Fruit fly (Drosophila melanogaster) whole organism, embryonic: Measurements from ENCODE around the gene Cdk7.

Experiments used
- CG10431 ChIP-seq: fragments of 200-800 bp; sonication (Bioruptor generic); optimal IDR thresholded peaks from 3 replicates; lab custom pipeline; 2018; ENCODE audit warnings: missing biosample characterization, mild to moderate bottlenecking, missing genetic modification characterization
- CG10462 ChIP-seq: fragments of 200-800 bp; sonication (Bioruptor generic); optimal IDR thresholded peaks from 2 replicates; lab custom pipeline; 2016; ENCODE audit warnings: missing biosample characterization, missing genetic modification characterization
- CG11085 ChIP-seq: fragments of 200-800 bp; sonication (Bioruptor generic); IDR thresholded peaks from 2 replicates; pipeline ENCODE4 v1.3.6; 2022; ENCODE audit warnings: missing biosample characterization, missing genetic modification characterization
- CG14441 ChIP-seq: fragments of 200-800 bp; sonication (Bioruptor generic); IDR thresholded peaks from 2 replicates; pipeline ENCODE4 v1.3.6; 2022; ENCODE audit warnings: missing biosample characterization, missing genetic modification characterization
- CG17385 ChIP-seq: fragments of 200-800 bp; sonication (Bioruptor generic); optimal IDR thresholded peaks from 3 replicates; lab custom pipeline; 2018; ENCODE audit warnings: missing biosample characterization, mild to moderate bottlenecking, missing genetic modification characterization
- CG2199 ChIP-seq: fragments of 200-800 bp; sonication (Bioruptor generic); IDR thresholded peaks from 3 replicates; pipeline ENCODE4 v1.3.6; 2022; ENCODE audit warnings: missing biosample characterization, missing genetic modification characterization
- CG2202 ChIP-seq: fragments of 200-800 bp; sonication (Bioruptor generic); optimal IDR thresholded peaks from 2 replicates; lab custom pipeline; 2018; ENCODE audit warnings: missing biosample characterization, mild to moderate bottlenecking, missing genetic modification characterization
- CG30431 ChIP-seq: fragments of 200-800 bp; sonication (Bioruptor generic); optimal IDR thresholded peaks from 2 replicates; lab custom pipeline; 2017; ENCODE audit warnings: missing biosample characterization, missing genetic modification characterization
- CG33213 ChIP-seq: fragments of 200-800 bp; sonication (Bioruptor generic); optimal IDR thresholded peaks from 3 replicates; lab custom pipeline; 2016; ENCODE audit warnings: missing biosample characterization, missing genetic modification characterization
- CG34376 ChIP-seq: fragments of 200-800 bp; sonication (Bioruptor generic); optimal IDR thresholded peaks from 2 replicates; lab custom pipeline; 2018; ENCODE audit warnings: missing biosample characterization, mild to moderate bottlenecking, missing genetic modification characterization
- CG5953 ChIP-seq: fragments of 200-800 bp; sonication (Bioruptor generic); IDR thresholded peaks from 2 replicates; pipeline ENCODE4 v1.3.6; 2022; ENCODE audit warnings: missing biosample characterization, missing genetic modification characterization
- CG7357 ChIP-seq: fragments of 200-800 bp; sonication (Bioruptor generic); IDR thresholded peaks from 3 replicates; pipeline ENCODE4 v1.3.6; 2022; ENCODE audit warnings: missing biosample characterization, missing genetic modification characterization
- CG8478 ChIP-seq: fragments of >200 bp; optimal IDR thresholded peaks from 2 replicates; lab custom pipeline; 2018
- CTCF ChIP-seq: fragments of 200-800 bp; sonication (Bioruptor generic); optimal IDR thresholded peaks from 2 replicates; lab custom pipeline; 2017; ENCODE audit warnings: missing biosample characterization, mild to moderate bottlenecking, missing genetic modification characterization, moderate library complexity
- CrebB ChIP-seq: fragments of 200-800 bp; sonication (Bioruptor generic); optimal IDR thresholded peaks from 3 replicates; lab custom pipeline; 2018; ENCODE audit warnings: missing biosample characterization, mild to moderate bottlenecking, missing genetic modification characterization
- Dad ChIP-seq: fragments of 200-800 bp; sonication (Bioruptor generic); optimal IDR thresholded peaks from 3 replicates; lab custom pipeline; 2016; ENCODE audit warnings: missing biosample characterization, missing genetic modification characterization
- Doc2 ChIP-seq: fragments of 200-800 bp; sonication (Bioruptor generic); IDR thresholded peaks from 2 replicates; pipeline ENCODE4 v1.3.6; 2022; ENCODE audit warnings: missing biosample characterization, missing genetic modification characterization
- Fer3 ChIP-seq: fragments of 200-800 bp; sonication (Bioruptor generic); optimal IDR thresholded peaks from 2 replicates; lab custom pipeline; 2018; ENCODE audit warnings: missing biosample characterization, mild to moderate bottlenecking, missing genetic modification characterization, moderate library complexity
- HLH54F ChIP-seq: fragments of 200-800 bp; sonication (Bioruptor generic); optimal IDR thresholded peaks from 3 replicates; lab custom pipeline; 2016; ENCODE audit warnings: missing biosample characterization, missing genetic modification characterization
- Jarid2 ChIP-seq: fragments of 200-800 bp; sonication (Bioruptor generic); optimal IDR thresholded peaks from 3 replicates; lab custom pipeline; 2017; ENCODE audit warnings: mild to moderate bottlenecking, missing biosample characterization, missing genetic modification reagents, missing genetic modification characterization
- Lpt ChIP-seq: fragments of >200 bp; optimal IDR thresholded peaks from 2 replicates; lab custom pipeline; 2018; ENCODE audit warnings: missing biosample characterization, missing genetic modification characterization
- MESR4 ChIP-seq: fragments of 200-800 bp; sonication (Bioruptor generic); optimal IDR thresholded peaks from 2 replicates; lab custom pipeline; 2018; ENCODE audit warnings: missing biosample characterization, mild to moderate bottlenecking, missing genetic modification characterization, moderate library complexity
- Mad ChIP-seq: fragments of 200-800 bp; sonication (Bioruptor generic); optimal IDR thresholded peaks from 2 replicates; lab custom pipeline; 2016; ENCODE audit warnings: missing biosample characterization, missing genetic modification characterization
- Myb ChIP-seq: fragments of 200-800 bp; sonication (Bioruptor generic); optimal IDR thresholded peaks from 2 replicates; lab custom pipeline; 2016; ENCODE audit warnings: missing biosample characterization, missing genetic modification characterization
- NC2α ChIP-seq: fragments of 200-800 bp; sonication (Bioruptor generic); optimal IDR thresholded peaks from 2 replicates; lab custom pipeline; 2016; ENCODE audit warnings: missing biosample characterization, missing genetic modification characterization
- NC2β ChIP-seq: fragments of 200-800 bp; sonication (Bioruptor generic); optimal IDR thresholded peaks from 2 replicates; lab custom pipeline; 2016; ENCODE audit warnings: missing biosample characterization, missing genetic modification characterization
- Nf-YA ChIP-seq: fragments of 200-800 bp; sonication (Bioruptor generic); IDR thresholded peaks from 2 replicates; pipeline ENCODE4 v1.3.6; 2022; ENCODE audit warnings: missing biosample characterization, missing genetic modification characterization
- Nf-YC ChIP-seq: fragments of 200-800 bp; optimal IDR thresholded peaks from 3 replicates; lab custom pipeline; 2019; ENCODE audit warnings: missing biosample characterization, mild to moderate bottlenecking, missing genetic modification characterization, moderate library complexity
- Rfx ChIP-seq: fragments of 200-800 bp; sonication (Bioruptor generic); IDR thresholded peaks from 2 replicates; pipeline ENCODE4 v1.3.6; 2022; ENCODE audit warnings: missing biosample characterization, missing genetic modification characterization
- Stat92E ChIP-seq, 3 experiments: fragments of >200 bp in 2 of 3; fragments of 200-800 bp in 1 of 3; sonication (Bioruptor generic) in 1 of 3; optimal IDR thresholded peaks; 2 replicates each; lab custom pipeline; 2017 to 2019; ENCODE audit warnings: missing biosample characterization in 3 of 3, missing genetic modification characterization in 3 of 3, mild to moderate bottlenecking in 1 of 3, moderate library complexity in 1 of 3
- Taf1 ChIP-seq: fragments of 200-800 bp; sonication (Bioruptor generic); IDR thresholded peaks from 2 replicates; pipeline ENCODE4 v1.3.6; 2022; ENCODE audit warnings: missing biosample characterization, missing genetic modification characterization
- ash1 ChIP-seq: fragments of 200-800 bp; sonication (Bioruptor generic); optimal IDR thresholded peaks from 2 replicates; lab custom pipeline; 2018; ENCODE audit warnings: missing biosample characterization, mild to moderate bottlenecking, missing genetic modification characterization
- bbx ChIP-seq: fragments of 200-800 bp; sonication (Bioruptor generic); IDR thresholded peaks from 2 replicates; pipeline ENCODE4 v1.3.6; 2022; ENCODE audit warnings: missing biosample characterization, missing genetic modification characterization; ENCODE audit not compliant: partially characterized antibody
- crp ChIP-seq, 2 experiments: fragments of 200-800 bp; sonication (Bioruptor generic); optimal IDR thresholded peaks; 2 replicates in 1 of 2; 3 replicates in 1 of 2; lab custom pipeline; 2017; ENCODE audit warnings: missing biosample characterization in 2 of 2, missing genetic modification characterization in 2 of 2, mild to moderate bottlenecking in 1 of 2, moderate library complexity in 1 of 2
- dmrt99B ChIP-seq: fragments of 200-800 bp; sonication (Bioruptor generic); optimal IDR thresholded peaks from 2 replicates; lab custom pipeline; 2018; ENCODE audit warnings: missing biosample characterization, mild to moderate bottlenecking, missing genetic modification characterization, moderate library complexity
- dpn ChIP-seq, 2 experiments: fragments of 200-800 bp; sonication (Bioruptor generic); optimal IDR thresholded peaks; 3 replicates each; lab custom pipeline; 2016; ENCODE audit warnings: missing biosample characterization in 2 of 2, missing genetic modification characterization in 2 of 2
- ftz-f1 ChIP-seq: fragments of 200-800 bp; sonication (Bioruptor generic); optimal IDR thresholded peaks from 2 replicates; lab custom pipeline; 2016; ENCODE audit warnings: missing biosample characterization, missing genetic modification characterization
- grn ChIP-seq: fragments of 200-800 bp; sonication (Bioruptor generic); optimal IDR thresholded peaks from 3 replicates; lab custom pipeline; 2017; ENCODE audit warnings: missing biosample characterization, missing genetic modification characterization
- gt ChIP-seq: fragments of 200-800 bp; sonication (Bioruptor generic); IDR thresholded peaks from 2 replicates; pipeline ENCODE4 v1.3.6; 2022; ENCODE audit warnings: missing biosample characterization, missing genetic modification characterization
- kay ChIP-seq: fragments of 200-800 bp; sonication (Bioruptor generic); optimal IDR thresholded peaks from 2 replicates; lab custom pipeline; 2016; ENCODE audit warnings: missing biosample characterization, missing genetic modification characterization
- knrl ChIP-seq: fragments of 200-800 bp; sonication (Bioruptor generic); IDR thresholded peaks from 3 replicates; pipeline ENCODE4 v1.3.6; 2022; ENCODE audit warnings: missing biosample characterization, missing genetic modification characterization; ENCODE audit not compliant: partially characterized antibody
- lbe ChIP-seq: fragments of 200-800 bp; sonication (Bioruptor generic); optimal IDR thresholded peaks from 2 replicates; lab custom pipeline; 2016; ENCODE audit warnings: missing biosample characterization, mild to moderate bottlenecking, missing genetic modification characterization
- luna ChIP-seq: fragments of 200-800 bp; sonication (Bioruptor generic); optimal IDR thresholded peaks from 2 replicates; lab custom pipeline; 2016; ENCODE audit warnings: missing biosample characterization, missing genetic modification characterization
- mam ChIP-seq: fragments of 200-800 bp; sonication (Bioruptor generic); optimal IDR thresholded peaks from 3 replicates; lab custom pipeline; 2016; ENCODE audit warnings: missing biosample characterization, missing genetic modification characterization
- pzg ChIP-seq: fragments of 200-800 bp; sonication (Bioruptor generic); optimal IDR thresholded peaks from 3 replicates; lab custom pipeline; 2018; ENCODE audit warnings: missing biosample characterization, mild to moderate bottlenecking, missing genetic modification characterization, moderate library complexity
- slp2 ChIP-seq: fragments of 200-800 bp; sonication (Bioruptor generic); optimal IDR thresholded peaks from 2 replicates; lab custom pipeline; 2016; ENCODE audit warnings: missing biosample characterization, missing genetic modification characterization
- sna ChIP-seq: fragments of 200-800 bp; sonication (Bioruptor generic); IDR thresholded peaks from 2 replicates; pipeline ENCODE4 v1.3.6; 2022; ENCODE audit warnings: missing biosample characterization, missing genetic modification characterization; ENCODE audit not compliant: partially characterized antibody
- tll ChIP-seq, 2 experiments: fragments of 200-800 bp in 1 of 2; fragments of >200 bp in 1 of 2; sonication (Bioruptor generic) in 1 of 2; optimal IDR thresholded peaks; 2 replicates each; lab custom pipeline; 2017 to 2019; ENCODE audit warnings: missing biosample characterization in 2 of 2, missing genetic modification characterization in 2 of 2, mild to moderate bottlenecking in 1 of 2, moderate library complexity in 1 of 2
- trh ChIP-seq: fragments of 200-800 bp; sonication (Bioruptor generic); optimal IDR thresholded peaks from 2 replicates; lab custom pipeline; 2016; ENCODE audit warnings: missing biosample characterization, missing genetic modification characterization
- unc-4 ChIP-seq: fragments of 200-800 bp; sonication (Bioruptor generic); IDR thresholded peaks from 2 replicates; pipeline ENCODE4 v1.3.6; 2022; ENCODE audit warnings: missing biosample characterization, missing genetic modification characterization; ENCODE audit not compliant: partially characterized antibody
- vvl ChIP-seq: fragments of 200-800 bp; sonication (Bioruptor generic); IDR thresholded peaks from 2 replicates; pipeline ENCODE4 v1.3.6; 2022; ENCODE audit warnings: missing biosample characterization, missing genetic modification characterization
- wek ChIP-seq: fragments of 200-800 bp; sonication (Bioruptor generic); optimal IDR thresholded peaks from 3 replicates; lab custom pipeline; 2018; ENCODE audit warnings: missing biosample characterization, mild to moderate bottlenecking, missing genetic modification characterization, moderate library complexity

The Cdk7 gene

DNA sequence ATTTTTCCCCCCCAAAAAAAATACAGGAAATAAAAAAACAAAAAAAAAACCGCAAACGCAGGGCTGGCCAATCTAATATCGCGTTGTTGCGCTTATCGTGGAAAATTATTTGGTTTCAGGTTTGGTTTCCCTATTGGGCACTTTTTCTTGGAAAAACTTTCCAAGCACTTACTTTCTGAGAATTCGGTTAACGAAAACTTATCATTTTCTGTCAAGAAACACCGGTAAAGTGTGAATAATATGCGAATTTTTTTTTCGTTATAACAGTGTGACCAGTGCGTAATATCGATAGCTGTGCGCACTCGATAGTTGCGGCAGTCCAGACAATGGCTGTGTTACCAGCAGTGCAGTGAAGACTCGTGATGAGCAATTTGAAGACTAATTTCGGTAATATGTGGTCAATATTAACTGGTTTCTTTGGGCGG is 13.7 kb upstream of the Cdk7 start, which contains the start of gene Rnp4F (continued):
- TF ChIP-seq HLH54F (GFP tag; lab: Kevin White, UChicago) (peak; percentile 87), CrebB (no peak), CG33213 (GFP tag; lab: Kevin White, UChicago) (peak; percentile 87), crp (GFP tag; optimal IDR thresholded peaks at IDR 0.05; lab: Kevin White, UChicago) (peak in 1 of 2 experiments; percentile 15), Nf-YA (no peak), Taf1 (peak; percentile 21; the same call in 1 of the 2 replicates), dpn (GFP tag; optimal IDR thresholded peaks at IDR 0.05; lab: Kevin White, UChicago) (peak; percentile 77 to 80), lbe (GFP tag; lab: Kevin White, UChicago) (no peak), tll (GFP tag; optimal IDR thresholded peaks at IDR 0.05; lab: Kevin White, UChicago) (no peak), slp2 (GFP tag; lab: Kevin White, UChicago) (peak; percentile 44), gt (GFP tag; lab: Robert Waterston, UW) (0 out of 2 replicates have a peak, but pooled peaks have one; percentile 37), Doc2 (GFP tag; lab: Robert Waterston, UW) (no peak), sna (peak; percentile 60; the same call in 1 of the 2 replicates), Dad (peak; percentile 63), unc-4 (GFP tag; lab: Robert Waterston, UW) (peak; percentile 75), vvl (GFP tag; lab: Robert Waterston, UW) (peak; percentile 75), mam (GFP tag; lab: Kevin White, UChicago) (peak; percentile 88), CG30431 (GFP tag; lab: Kevin White, UChicago) (peak; percentile 38), Mad (GFP tag; lab: Kevin White, UChicago) (peak; percentile 57), ash1 (GFP tag; lab: Kevin White, UChicago) (no peak), Fer3 (peak; percentile 30), CG5953 (GFP tag; lab: Robert Waterston, UW) (no peak), Jarid2 (GFP tag; lab: Kevin White, UChicago) (no peak), CG10431 (no peak), CG2199 (no peak), trh (peak; percentile 49), wek (no peak), CG10462 (GFP tag; lab: Kevin White, UChicago) (peak; percentile 19), Stat92E (GFP tag; optimal IDR thresholded peaks at IDR 0.05; lab: Kevin White, UChicago) (no peak), CG34376 (GFP tag; lab: Kevin White, UChicago) (peak; percentile 56), luna (GFP tag; lab: Kevin White, UChicago) (peak; percentile 58), kay (GFP tag; lab: Kevin White, UChicago) (peak; percentile 56), Nf-YC (tag; lab: Kevin White, UChicago) (peak; percentile 21), Myb (GFP tag; lab: Kevin White, UChicago) (peak; percentile 82), dmrt99B (tag; lab: Kevin White, UChicago) (no peak), CG14441 (GFP tag; lab: Robert Waterston, UW) (peak; percentile 66), Lpt (GFP tag; lab: Kevin White, UChicago) (no peak), ftz-f1 (GFP tag; lab: Kevin White, UChicago) (no peak), CTCF (GFP tag; lab: Kevin White, UChicago) (peak; percentile 16), grn (GFP tag; lab: Kevin White, UChicago) (no peak), bbx (GFP tag; lab: Robert Waterston, UW) (peak; percentile 80), NC2α (GFP tag; lab: Kevin White, UChicago) (no peak), CG7357 (GFP tag; lab: Robert Waterston, UW) (peak; percentile 95), CG11085 (GFP tag; lab: Robert Waterston, UW) (peak; percentile 64), NC2β (GFP tag; lab: Kevin White, UChicago) (peak; percentile 43), MESR4 (peak; percentile 24), CG8478 (lab: Kevin White, UChicago) (no peak), CG17385 (GFP tag; lab: Kevin White, UChicago) (peak; percentile 24), Rfx (GFP tag; lab: Robert Waterston, UW) (peak; percentile 83), pzg (GFP tag; lab: Kevin White, UChicago) (peak; percentile 82), knrl (GFP tag; lab: Robert Waterston, UW) (peak; percentile 88), CG2202 (no peak)
